Worm (Caenorhabditis elegans) whole organism, young adult: ENCODE measurements around the gene K06H6.2.

ENCODE experiments used
- T26A5.8 ChIP-seq: sonication (generic microtip); optimal IDR thresholded peaks from 2 replicates; lab custom pipeline; 2016; ENCODE audit warnings: missing genetic modification characterization, missing compliant biosample characterization
- ama-1 ChIP-seq, 3 experiments: fragments of 150-350 bp in 1 of 3; sonication (generic microtip) in 2 of 3; optimal IDR thresholded peaks; 2 replicates each; lab custom pipeline; 2014 to 2018; ENCODE audit warnings: missing biosample characterization in 2 of 3, missing genetic modification characterization in 2 of 3, missing genetic modification reagents in 2 of 3
- gei-17 ChIP-seq: fragments of 200-800 bp; sonication (Bioruptor generic); optimal IDR thresholded peaks from 2 replicates; lab custom pipeline; 2018; ENCODE audit warnings: mild to moderate bottlenecking, missing genetic modification characterization, missing compliant biosample characterization
- mcd-1 ChIP-seq: fragments of 200-800 bp; sonication (Bioruptor generic); IDR thresholded peaks from 2 replicates; pipeline ENCODE4 v1.3.6; 2022; ENCODE audit warnings: missing genetic modification reagents, missing genetic modification characterization, missing compliant biosample characterization
- nfyb-1 ChIP-seq: fragments of 200-800 bp; sonication (Bioruptor generic); IDR thresholded peaks from 2 replicates; pipeline ENCODE4 v1.3.6; 2022; ENCODE audit warnings: missing genetic modification reagents, missing genetic modification characterization, missing compliant biosample characterization
- rec-8 ChIP-seq, 2 experiments: sonication (generic microtip); optimal IDR thresholded peaks; 2 replicates each; lab custom pipeline; 2016; ENCODE audit warnings: mild to moderate bottlenecking in 2 of 2, missing genetic modification characterization in 2 of 2, missing genetic modification reagents in 2 of 2, missing genotype in 2 of 2, missing biosample characterization in 1 of 2, missing compliant biosample characterization in 1 of 2, moderate library complexity in 1 of 2
- snpc-4 ChIP-seq, 5 experiments: fragments of 150-350 bp in 1 of 5; sonication (generic microtip) in 4 of 5; optimal IDR thresholded peaks; 2 replicates each; lab custom pipeline; 2014 to 2018; ENCODE audit warnings: missing genetic modification characterization in 5 of 5, missing biosample characterization in 3 of 5, antibody characterized with exemption in 2 of 5, mild to moderate bottlenecking in 2 of 5, missing compliant biosample characterization in 2 of 5, missing genotype in 2 of 5, moderate library complexity in 2 of 5, missing genetic modification reagents in 1 of 5
- unc-62 ChIP-seq: fragments of 150-350 bp; optimal IDR thresholded peaks from 2 replicates; lab custom pipeline; 2014; ENCODE audit warnings: missing biosample characterization, missing genetic modification reagents, missing genetic modification characterization
- zim-3 ChIP-seq: sonication (generic microtip); optimal IDR thresholded peaks from 2 replicates; lab custom pipeline; 2017; ENCODE audit warnings: mild to moderate bottlenecking, missing genetic modification characterization, moderate library complexity, missing compliant biosample characterization
- ztf-26 ChIP-seq: sonication (generic microtip); optimal IDR thresholded peaks from 2 replicates; lab custom pipeline; 2017; ENCODE audit warnings: missing genetic modification characterization, missing compliant biosample characterization

DNA sequence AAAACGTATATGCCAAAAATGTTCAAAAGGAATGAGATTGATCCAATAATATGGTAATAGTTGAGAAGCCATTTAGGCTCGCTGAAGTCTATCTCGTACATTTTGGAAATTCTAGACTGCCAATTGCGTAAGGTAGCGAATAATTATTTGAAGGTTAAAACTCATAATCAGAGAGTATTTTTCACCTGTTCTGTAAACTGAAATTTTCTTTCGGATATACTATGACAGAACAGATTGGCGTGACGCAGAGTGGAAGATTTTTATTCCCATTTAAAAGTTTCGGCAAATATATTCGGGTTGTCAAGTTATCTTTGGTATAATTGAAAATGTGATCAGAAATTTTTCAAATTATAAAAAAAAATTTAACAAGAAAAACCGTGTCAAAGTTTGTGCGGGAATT is 17.5 kb upstream of the K06H6.2 start, which contains the start of gene sri-72:
- TF ChIP-seq unc-62 (GFP tag; lab: Kevin White, UChicago) (no peak), gei-17 (GFP tag; lab: Kevin White, UChicago) (no peak), zim-3 (no peak), T26A5.8 (tag; lab: Kevin White, UChicago) (no peak), nfyb-1 (no peak), rec-8 (tag; optimal IDR thresholded peaks at IDR 0.05; lab: Kevin White, UChicago) (no peak), mcd-1 (no peak), ztf-26 (tag; lab: Kevin White, UChicago) (no peak), ama-1 (optimal IDR thresholded peaks at IDR 0.05; lab: Kevin White, UChicago) (no peak), ama-1 (GFP tag; optimal IDR thresholded peaks at IDR 0.05; lab: Kevin White, UChicago) (no peak), snpc-4 (GFP tag; optimal IDR thresholded peaks at IDR 0.05; lab: Kevin White, UChicago) (no peak), snpc-4 (tag; optimal IDR thresholded peaks at IDR 0.05; lab: Kevin White, UChicago) (no peak)
